Worm (Caenorhabditis elegans) whole organism, late embryonic: Measurements from ENCODE around the gene pat-2.

Experiments
- C08G9.2 ChIP-seq: sonication (generic microtip); optimal IDR thresholded peaks from 2 replicates; lab custom pipeline; 2016; ENCODE audit warnings: mild to moderate bottlenecking, missing genetic modification characterization, moderate library complexity, missing compliant biosample characterization
- C38D4.7 ChIP-seq: fragments of 200-800 bp; sonication (Bioruptor generic); optimal IDR thresholded peaks from 2 replicates; lab custom pipeline; 2018; ENCODE audit warnings: mild to moderate bottlenecking, missing genetic modification characterization, moderate library complexity, missing compliant biosample characterization
- F13H6.1 ChIP-seq: sonication (generic microtip); optimal IDR thresholded peaks from 2 replicates; lab custom pipeline; 2016; ENCODE audit warnings: missing genetic modification characterization, missing compliant biosample characterization
- K02D7.2 ChIP-seq: sonication (generic microtip); optimal IDR thresholded peaks from 2 replicates; lab custom pipeline; 2017; ENCODE audit warnings: mild to moderate bottlenecking, missing genetic modification characterization, missing compliant biosample characterization
- Y22D7AL.16 ChIP-seq: sonication (generic microtip); optimal IDR thresholded peaks from 2 replicates; lab custom pipeline; 2016; ENCODE audit warnings: missing genetic modification characterization, missing compliant biosample characterization
- ahr-1 ChIP-seq: sonication (generic microtip); optimal IDR thresholded peaks from 2 replicates; lab custom pipeline; 2016; ENCODE audit warnings: missing genetic modification characterization, missing compliant biosample characterization
- ceh-19 ChIP-seq: fragments of 200-800 bp; sonication (Bioruptor generic); optimal IDR thresholded peaks from 2 replicates; lab custom pipeline; 2018; ENCODE audit warnings: mild to moderate bottlenecking, missing genetic modification characterization, missing compliant biosample characterization
- ceh-30 ChIP-seq: fragments of 150-350 bp; optimal IDR thresholded peaks from 2 replicates; lab custom pipeline; 2014; ENCODE audit warnings: missing biosample characterization, missing genetic modification characterization
- ceh-31 ChIP-seq: sonication (generic microtip); optimal IDR thresholded peaks from 2 replicates; lab custom pipeline; 2016; ENCODE audit warnings: missing genetic modification characterization, missing compliant biosample characterization
- ceh-45 ChIP-seq: fragments of 200-800 bp; sonication (Bioruptor generic); IDR thresholded peaks from 2 replicates; pipeline ENCODE4 v1.3.6; 2022; ENCODE audit warnings: missing genetic modification reagents, missing genetic modification characterization, missing compliant biosample characterization
- ceh-6 ChIP-seq: fragments of 200-800 bp; sonication (Bioruptor generic); optimal IDR thresholded peaks from 2 replicates; lab custom pipeline; 2018; ENCODE audit warnings: mild to moderate bottlenecking, missing genetic modification characterization, missing compliant biosample characterization
- ceh-9 ChIP-seq: sonication (generic microtip); optimal IDR thresholded peaks from 2 replicates; lab custom pipeline; 2016; ENCODE audit warnings: mild to moderate bottlenecking, missing genetic modification characterization, inconsistent platforms, missing compliant biosample characterization
- che-1 ChIP-seq: sonication (generic microtip); optimal IDR thresholded peaks from 2 replicates; lab custom pipeline; 2016; ENCODE audit warnings: mild to moderate bottlenecking, missing genetic modification characterization, missing compliant biosample characterization
- dve-1 ChIP-seq: sonication (generic microtip); optimal IDR thresholded peaks from 2 replicates; lab custom pipeline; 2017; ENCODE audit warnings: antibody characterized with exemption, mild to moderate bottlenecking, missing genetic modification characterization, missing compliant biosample characterization
- elt-2 ChIP-seq: sonication (generic microtip); optimal IDR thresholded peaks from 2 replicates; lab custom pipeline; 2016; ENCODE audit warnings: missing genetic modification reagents, missing genetic modification characterization, missing compliant biosample characterization
- elt-4 ChIP-seq: sonication (generic microtip); optimal IDR thresholded peaks from 2 replicates; lab custom pipeline; 2016; ENCODE audit warnings: missing genetic modification characterization, missing compliant biosample characterization
- eyg-1 ChIP-seq: sonication (generic microtip); optimal IDR thresholded peaks from 2 replicates; lab custom pipeline; 2016; ENCODE audit warnings: missing genotype, missing genetic modification characterization, missing compliant biosample characterization
- fax-1 ChIP-seq: sonication (generic microtip); optimal IDR thresholded peaks from 2 replicates; lab custom pipeline; 2016; ENCODE audit warnings: missing genotype, missing genetic modification characterization, missing compliant biosample characterization
- fkh-10 ChIP-seq: fragments of 150-350 bp; optimal IDR thresholded peaks from 2 replicates; lab custom pipeline; 2014; ENCODE audit warnings: missing biosample characterization, missing genetic modification reagents, missing genetic modification characterization
- hlh-15 ChIP-seq: sonication (generic microtip); optimal IDR thresholded peaks from 2 replicates; lab custom pipeline; 2016; ENCODE audit warnings: missing genetic modification characterization, missing compliant biosample characterization
- mec-3 ChIP-seq: sonication (generic microtip); optimal IDR thresholded peaks from 2 replicates; lab custom pipeline; 2016; ENCODE audit warnings: borderline replicate concordance, missing genetic modification characterization, missing compliant biosample characterization
- odd-2 ChIP-seq: sonication (generic microtip); optimal IDR thresholded peaks from 2 replicates; lab custom pipeline; 2017; ENCODE audit warnings: antibody characterized with exemption, mild to moderate bottlenecking, missing genetic modification characterization, missing compliant biosample characterization
- pha-4 ChIP-seq: fragments of 150-350 bp; optimal IDR thresholded peaks from 2 replicates; lab custom pipeline; 2018; ENCODE audit warnings: missing biosample characterization, missing genetic modification reagents, missing genetic modification characterization
- pros-1 ChIP-seq: fragments of 150-350 bp; optimal IDR thresholded peaks from 2 replicates; lab custom pipeline; 2014; ENCODE audit warnings: missing biosample characterization, missing genetic modification reagents, missing genetic modification characterization
- rnt-1 ChIP-seq: sonication (generic microtip); optimal IDR thresholded peaks from 2 replicates; lab custom pipeline; 2016; ENCODE audit warnings: missing genetic modification characterization, missing compliant biosample characterization
- tbx-2 ChIP-seq: sonication (generic microtip); optimal IDR thresholded peaks from 2 replicates; lab custom pipeline; 2016; ENCODE audit warnings: missing genetic modification characterization, missing compliant biosample characterization
- ttx-3 ChIP-seq: sonication (generic microtip); optimal IDR thresholded peaks from 2 replicates; lab custom pipeline; 2016; ENCODE audit warnings: missing genetic modification reagents, missing genetic modification characterization, missing compliant biosample characterization
- unc-3 ChIP-seq, 2 experiments: fragments of 200-800 bp in 1 of 2; sonication (Bioruptor generic) in 1 of 2; sonication (generic microtip) in 1 of 2; conservative IDR thresholded peaks in 1 of 2; optimal IDR thresholded peaks in 1 of 2; 2 replicates each; pipeline versions ENCODE4 v1.3.6 to Lab custom; 2016 to 2022; ENCODE audit warnings: missing compliant biosample characterization in 2 of 2, missing genetic modification characterization in 2 of 2, missing genetic modification reagents in 1 of 2
- unc-42 ChIP-seq: sonication (generic microtip); optimal IDR thresholded peaks from 2 replicates; lab custom pipeline; 2016; ENCODE audit warnings: missing genotype, missing genetic modification characterization, missing compliant biosample characterization
- zip-5 ChIP-seq: sonication (generic microtip); optimal IDR thresholded peaks from 2 replicates; lab custom pipeline; 2016; ENCODE audit warnings: missing genetic modification characterization, missing compliant biosample characterization
- ztf-16 ChIP-seq: sonication (generic microtip); optimal IDR thresholded peaks from 2 replicates; lab custom pipeline; 2017; ENCODE audit warnings: missing genetic modification characterization, missing compliant biosample characterization

Gene pat-2

ce11 chrIII:8829245-8829644, 10.5 kb downstream of the pat-2 start, which contains the start of gene F44E2.3 (continued):
- TF ChIP-seq unc-42 (tag; lab: Kevin White, UChicago), result peak; percentile 88
- no peak for TF ChIP-seq pros-1 (tag; lab: Kevin White, UChicago)
- TF ChIP-seq, all 69 proteins: peak for 6

- no peak for TF ChIP-seq pha-4
- TF ChIP-seq tbx-2 (tag; lab: Kevin White, UChicago), result no peak
- no peak for TF ChIP-seq ceh-6
- TF ChIP-seq ahr-1 (tag; lab: Kevin White, UChicago), result no peak
- no peak for TF ChIP-seq mec-3 (tag; lab: Kevin White, UChicago)
- TF ChIP-seq ceh-31, result no peak
- no peak for TF ChIP-seq ceh-19
- TF ChIP-seq zip-5 (tag; lab: Kevin White, UChicago), result no peak
- TF ChIP-seq elt-4 (tag; lab: Kevin White, UChicago), result no peak
- TF ChIP-seq hlh-15, result no peak
- TF ChIP-seq C08G9.2 (tag; lab: Kevin White, UChicago), result no peak
- no peak for TF ChIP-seq K02D7.2
- no peak for TF ChIP-seq ceh-9 (tag; lab: Kevin White, UChicago)
Measured at ce11 chrIII:8831059-8831750, 12.5 kb downstream of the pat-2 start, which contains the start of gene F44E2.10. TSS of gene F44E2.10 (minus strand) at chrIII:8831109.

ce11 chrIII:8838075-8838474, 19.4 kb downstream of the pat-2 start, which contains the start of gene F44E2.4:
TSS of gene F44E2.4 (minus strand) at chrIII:8838424.
- TF ChIP-seq rnt-1 (tag; lab: Kevin White, UChicago), result peak; percentile 1
- TF ChIP-seq dve-1 (tag; lab: Kevin White, UChicago), result no peak

- no peak for TF ChIP-seq Y22D7AL.16 (tag; lab: Kevin White, UChicago)
- no peak for TF ChIP-seq fkh-10 (GFP tag; lab: Kevin White, UChicago)
- TF ChIP-seq rnt-1 (tag; lab: Kevin White, UChicago), result peak; percentile 39
- no peak for TF ChIP-seq unc-3 (GFP tag; conservative IDR thresholded peaks at IDR 0.05; lab: Robert Waterston, UW)
- no peak for TF ChIP-seq unc-3 (tag; optimal IDR thresholded peaks at IDR 0.05; lab: Kevin White, UChicago)
Measured at ce11 chrIII:8839813-8840212, 21.1 kb downstream of the pat-2 start.

ce11 chrIII:8844137-8844536, 25.4 kb downstream of the pat-2 start:
- no peak for TF ChIP-seq K02D7.2
- TF ChIP-seq rnt-1 (tag; lab: Kevin White, UChicago), result no peak
- no peak for TF ChIP-seq eyg-1 (tag; lab: Kevin White, UChicago)
- TF ChIP-seq ceh-6, result no peak
- no peak for TF ChIP-seq che-1 (tag; lab: Kevin White, UChicago)
- TF ChIP-seq tbx-2 (tag; lab: Kevin White, UChicago), result no peak
- TF ChIP-seq ceh-9 (tag; lab: Kevin White, UChicago), result no peak
- no peak for TF ChIP-seq elt-4 (tag; lab: Kevin White, UChicago)
- no peak for TF ChIP-seq F13H6.1 (tag; lab: Kevin White, UChicago)
- no peak for TF ChIP-seq C38D4.7 (GFP tag; lab: Kevin White, UChicago)
- no peak for TF ChIP-seq elt-2
- TF ChIP-seq odd-2 (tag; lab: Kevin White, UChicago), result no peak
- no peak for TF ChIP-seq unc-3 (GFP tag; conservative IDR thresholded peaks at IDR 0.05; lab: Robert Waterston, UW)
- no peak for TF ChIP-seq unc-3 (tag; optimal IDR thresholded peaks at IDR 0.05; lab: Kevin White, UChicago)
- no peak for TF ChIP-seq ttx-3
- no peak for TF ChIP-seq ceh-45 (GFP tag; lab: Robert Waterston, UW)
- TF ChIP-seq ceh-31, result no peak
- TF ChIP-seq ztf-16 (tag; lab: Kevin White, UChicago), result no peak
- no peak for TF ChIP-seq dve-1 (tag; lab: Kevin White, UChicago)
- TF ChIP-seq ceh-30 (tag; lab: Kevin White, UChicago), result no peak
- TF ChIP-seq fax-1, result no peak
